Worm (Caenorhabditis elegans): Measurements from ENCODE around the gene F55G1.6.

ce11 chrIV:7473159-7473649 lies at the start of gene F55G1.6, which contains the start of gene plk-3:
- TF ChIP-seq ets-4 (tag; optimal IDR thresholded peaks at IDR 0.05) (no peak), unc-86 (tag; optimal IDR thresholded peaks at IDR 0.05) (no peak), ceh-48 (tag; optimal IDR thresholded peaks at IDR 0.05) (no peak), pha-4 (tag; optimal IDR thresholded peaks at IDR 0.05) (no peak), pqm-1 (tag; optimal IDR thresholded peaks at IDR 0.05) (no peak), C08G9.2 (tag; optimal IDR thresholded peaks at IDR 0.05) (no peak), pat-9 (tag; optimal IDR thresholded peaks at IDR 0.05) (no peak), ceh-6 (GFP tag; optimal IDR thresholded peaks at IDR 0.05) (no peak), lin-11 (tag; optimal IDR thresholded peaks at IDR 0.05) (no peak), nhr-11 (tag; optimal IDR thresholded peaks at IDR 0.05) (no peak), ttx-3 (tag; optimal IDR thresholded peaks at IDR 0.05) (no peak), fkh-10 (GFP tag; optimal IDR thresholded peaks at IDR 0.05) (no peak)
